Worm (Caenorhabditis elegans) whole organism, young adult: Measurements from ENCODE around the gene C11E4.8.
"Not testable (repeated sequence)": the region's sequence is repeated elsewhere in the genome, so short reads cannot be mapped to it uniquely, and the experiment has no call there.

ENCODE experiments used
- B0035.1 ChIP-seq: sonication (generic microtip); optimal IDR thresholded peaks from 2 replicates; lab custom pipeline; 2016; ENCODE audit warnings: missing genetic modification characterization, mild to moderate bottlenecking, missing compliant biosample characterization, missing genotype, missing genetic modification reagents
- C17E4.6 ChIP-seq: fragments of 200-800 bp; sonication (Bioruptor generic); IDR thresholded peaks from 2 replicates; pipeline ENCODE4 v1.3.6; 2022; ENCODE audit warnings: missing genetic modification reagents, missing genetic modification characterization, missing compliant biosample characterization
- D2030.7 ChIP-seq: fragments of 200-800 bp; sonication (Bioruptor generic); IDR thresholded peaks from 2 replicates; pipeline ENCODE4 v1.3.6; 2022; ENCODE audit warnings: missing genetic modification reagents, missing genetic modification characterization, missing compliant biosample characterization
- F37B4.10 ChIP-seq: fragments of 200-800 bp; sonication (Bioruptor generic); IDR thresholded peaks from 2 replicates; pipeline ENCODE4 v1.3.6; 2022; ENCODE audit warnings: missing genetic modification characterization, missing compliant biosample characterization
- F55B11.4 ChIP-seq: sonication (generic microtip); optimal IDR thresholded peaks from 2 replicates; lab custom pipeline; 2016; ENCODE audit warnings: missing compliant biosample characterization, missing genetic modification characterization, borderline replicate concordance; ENCODE audit not compliant: insufficient read depth
- K12H6.12 ChIP-seq: fragments of 200-800 bp; sonication (Bioruptor generic); optimal IDR thresholded peaks from 2 replicates; lab custom pipeline; 2018; ENCODE audit warnings: mild to moderate bottlenecking, missing genetic modification characterization, missing compliant biosample characterization
- T07F8.4 ChIP-seq: sonication (generic microtip); optimal IDR thresholded peaks from 2 replicates; lab custom pipeline; 2016; ENCODE audit warnings: mild to moderate bottlenecking, missing genetic modification characterization, moderate library complexity, missing compliant biosample characterization
- Y53G8AR.9 ChIP-seq: fragments of 200-800 bp; sonication (Bioruptor generic); conservative IDR thresholded peaks from 2 replicates; pipeline ENCODE4 v1.3.6; 2022; ENCODE audit warnings: missing genetic modification reagents, missing genetic modification characterization, missing compliant biosample characterization
- Y79H2A.3 ChIP-seq: fragments of 200-800 bp; sonication (Bioruptor generic); conservative IDR thresholded peaks from 2 replicates; pipeline ENCODE4 v1.3.6; 2022; ENCODE audit warnings: missing genetic modification reagents, missing genetic modification characterization, missing compliant biosample characterization
- akir-1 ChIP-seq: fragments of 200-800 bp; sonication (Bioruptor generic); optimal IDR thresholded peaks from 2 replicates; lab custom pipeline; 2018; ENCODE audit warnings: mild to moderate bottlenecking, missing genetic modification characterization, moderate library complexity, missing compliant biosample characterization
- aptf-3 ChIP-seq: fragments of 200-800 bp; sonication (Bioruptor generic); IDR thresholded peaks from 2 replicates; pipeline ENCODE4 v1.3.6; 2022; ENCODE audit warnings: missing genetic modification characterization, missing compliant biosample characterization
- bed-1 ChIP-seq: fragments of 200-800 bp; sonication (Bioruptor generic); IDR thresholded peaks from 2 replicates; pipeline ENCODE4 v1.3.6; 2022; ENCODE audit warnings: missing genetic modification reagents, missing genetic modification characterization, missing compliant biosample characterization
- bed-2 ChIP-seq: fragments of 200-800 bp; sonication (Bioruptor generic); IDR thresholded peaks from 2 replicates; pipeline ENCODE4 v1.3.6; 2022; ENCODE audit warnings: missing genetic modification reagents, missing genetic modification characterization, missing compliant biosample characterization
- ccch-3 ChIP-seq: fragments of 200-800 bp; sonication (Bioruptor generic); optimal IDR thresholded peaks from 2 replicates; lab custom pipeline; 2018; ENCODE audit warnings: mild to moderate bottlenecking, missing genetic modification characterization, missing compliant biosample characterization
- cebp-2 ChIP-seq: fragments of 200-800 bp; sonication (Bioruptor generic); IDR thresholded peaks from 2 replicates; pipeline ENCODE4 v1.3.6; 2022; ENCODE audit warnings: missing genetic modification characterization, missing compliant biosample characterization
- ceh-40 ChIP-seq: fragments of 200-800 bp; sonication (Bioruptor generic); IDR thresholded peaks from 2 replicates; pipeline ENCODE4 v1.3.6; 2022; ENCODE audit warnings: missing genetic modification characterization, missing compliant biosample characterization
- dpl-1 ChIP-seq: fragments of 150-350 bp; optimal IDR thresholded peaks from 2 replicates; lab custom pipeline; 2014; ENCODE audit warnings: missing biosample characterization, missing genetic modification reagents, missing genetic modification characterization
- ekl-4 ChIP-seq: fragments of 200-800 bp; sonication (Bioruptor generic); IDR thresholded peaks from 2 replicates; pipeline ENCODE4 v1.3.6; 2022; ENCODE audit warnings: missing genetic modification reagents, missing genetic modification characterization, missing compliant biosample characterization
- him-1 ChIP-seq: sonication (generic microtip); optimal IDR thresholded peaks from 2 replicates; lab custom pipeline; 2016; ENCODE audit warnings: missing genotype, missing genetic modification reagents, missing genetic modification characterization, missing compliant biosample characterization
- hmg-1.2 ChIP-seq: fragments of 200-800 bp; sonication (Bioruptor generic); IDR thresholded peaks from 2 replicates; pipeline ENCODE4 v1.3.6; 2022; ENCODE audit warnings: missing genetic modification reagents, missing genetic modification characterization, missing compliant biosample characterization
- hmg-20 ChIP-seq: fragments of 200-800 bp; sonication (Bioruptor generic); IDR thresholded peaks from 2 replicates; pipeline ENCODE4 v1.3.6; 2022; ENCODE audit warnings: missing genetic modification reagents, missing genetic modification characterization, missing compliant biosample characterization
- let-607 ChIP-seq, 2 experiments: fragments of 200-800 bp in 1 of 2; sonication (Bioruptor generic) in 1 of 2; sonication (generic microtip) in 1 of 2; optimal IDR thresholded peaks; 2 replicates each; lab custom pipeline; 2016 to 2018; ENCODE audit warnings: mild to moderate bottlenecking in 2 of 2, missing compliant biosample characterization in 2 of 2, missing genetic modification characterization in 2 of 2, moderate library complexity in 2 of 2, missing genotype in 1 of 2
- madf-6 ChIP-seq: fragments of 200-800 bp; sonication (Bioruptor generic); IDR thresholded peaks from 2 replicates; pipeline ENCODE4 v1.3.6; 2022; ENCODE audit warnings: missing genetic modification reagents, missing genetic modification characterization, missing compliant biosample characterization
- madf-8 ChIP-seq: fragments of 200-800 bp; sonication (Bioruptor generic); conservative IDR thresholded peaks from 2 replicates; pipeline ENCODE4 v1.3.6; 2022; ENCODE audit warnings: missing genetic modification reagents, missing genetic modification characterization, missing compliant biosample characterization
- mcd-1 ChIP-seq: fragments of 200-800 bp; sonication (Bioruptor generic); IDR thresholded peaks from 2 replicates; pipeline ENCODE4 v1.3.6; 2022; ENCODE audit warnings: missing genetic modification reagents, missing genetic modification characterization, missing compliant biosample characterization
- mes-4 ChIP-seq: sonication (generic microtip); optimal IDR thresholded peaks from 2 replicates; lab custom pipeline; 2016; ENCODE audit warnings: missing genotype, missing genetic modification characterization, missing compliant biosample characterization
- mxl-1 ChIP-seq: sonication (generic microtip); optimal IDR thresholded peaks from 2 replicates; lab custom pipeline; 2016; ENCODE audit warnings: missing genetic modification characterization, missing compliant biosample characterization
- pbrm-1 ChIP-seq: fragments of 200-800 bp; sonication (Bioruptor generic); IDR thresholded peaks from 2 replicates; pipeline ENCODE4 v1.3.6; 2022; ENCODE audit warnings: missing genetic modification reagents, missing genetic modification characterization, missing compliant biosample characterization
- rcor-1 ChIP-seq: fragments of 200-800 bp; sonication (Bioruptor generic); IDR thresholded peaks from 2 replicates; pipeline ENCODE4 v1.3.6; 2022; ENCODE audit warnings: missing genetic modification reagents, missing genetic modification characterization, missing compliant biosample characterization
- repo-1 ChIP-seq: sonication (generic microtip); optimal IDR thresholded peaks from 2 replicates; lab custom pipeline; 2017; ENCODE audit warnings: mild to moderate bottlenecking, missing genetic modification characterization, missing compliant biosample characterization
- rpc-1 ChIP-seq, 2 experiments: fragments of 150-350 bp in 1 of 2; sonication (generic microtip) in 1 of 2; optimal IDR thresholded peaks; 2 replicates each; lab custom pipeline; 2014 to 2018; ENCODE audit warnings: missing biosample characterization in 1 of 2, missing genetic modification characterization in 1 of 2, missing genetic modification reagents in 1 of 2, missing genotype in 1 of 2
- sea-2 ChIP-seq: fragments of 200-800 bp; sonication (Bioruptor generic); IDR thresholded peaks from 2 replicates; pipeline ENCODE4 v1.3.6; 2022; ENCODE audit warnings: missing genetic modification characterization, missing compliant biosample characterization
- snpc-3.4 ChIP-seq: sonication (generic microtip); optimal IDR thresholded peaks from 2 replicates; lab custom pipeline; 2017; ENCODE audit warnings: missing genetic modification characterization, mild to moderate bottlenecking, missing compliant biosample characterization, antibody characterized with exemption, moderate library complexity, missing genotype, missing genetic modification reagents
- snpc-4 ChIP-seq, 5 experiments: fragments of 150-350 bp in 1 of 5; sonication (generic microtip) in 4 of 5; optimal IDR thresholded peaks; 2 replicates each; lab custom pipeline; 2014 to 2018; ENCODE audit warnings: missing genetic modification characterization in 5 of 5, missing biosample characterization in 3 of 5, antibody characterized with exemption in 2 of 5, mild to moderate bottlenecking in 2 of 5, missing compliant biosample characterization in 2 of 5, missing genotype in 2 of 5, moderate library complexity in 2 of 5, missing genetic modification reagents in 1 of 5
- tbp1 ChIP-seq: fragments of 200-800 bp; sonication (Bioruptor generic); optimal IDR thresholded peaks from 2 replicates; lab custom pipeline; 2018; ENCODE audit warnings: mild to moderate bottlenecking, missing genetic modification characterization, missing compliant biosample characterization
- unc-130 ChIP-seq: sonication (generic microtip); optimal IDR thresholded peaks from 2 replicates; lab custom pipeline; 2016; ENCODE audit warnings: missing genetic modification reagents, missing genetic modification characterization, missing compliant biosample characterization
- xnd-1 ChIP-seq: sonication (generic microtip); optimal IDR thresholded peaks from 2 replicates; lab custom pipeline; 2016; ENCODE audit warnings: missing genotype, missing genetic modification reagents, missing genetic modification characterization, missing compliant biosample characterization
- ztf-18 ChIP-seq: sonication (generic microtip); optimal IDR thresholded peaks from 2 replicates; lab custom pipeline; 2016; ENCODE audit warnings: missing genotype, mild to moderate bottlenecking, missing genetic modification characterization, missing compliant biosample characterization
- ztf-25 ChIP-seq: fragments of 200-800 bp; sonication (Bioruptor generic); IDR thresholded peaks from 2 replicates; pipeline ENCODE4 v1.3.6; 2022; ENCODE audit warnings: missing genetic modification reagents, missing genetic modification characterization, missing compliant biosample characterization
- ztf-3 ChIP-seq: fragments of 200-800 bp; sonication (Bioruptor generic); optimal IDR thresholded peaks from 2 replicates; lab custom pipeline; 2018; ENCODE audit warnings: mild to moderate bottlenecking, missing genetic modification characterization, missing compliant biosample characterization

C11E4.8 gene

DNA sequence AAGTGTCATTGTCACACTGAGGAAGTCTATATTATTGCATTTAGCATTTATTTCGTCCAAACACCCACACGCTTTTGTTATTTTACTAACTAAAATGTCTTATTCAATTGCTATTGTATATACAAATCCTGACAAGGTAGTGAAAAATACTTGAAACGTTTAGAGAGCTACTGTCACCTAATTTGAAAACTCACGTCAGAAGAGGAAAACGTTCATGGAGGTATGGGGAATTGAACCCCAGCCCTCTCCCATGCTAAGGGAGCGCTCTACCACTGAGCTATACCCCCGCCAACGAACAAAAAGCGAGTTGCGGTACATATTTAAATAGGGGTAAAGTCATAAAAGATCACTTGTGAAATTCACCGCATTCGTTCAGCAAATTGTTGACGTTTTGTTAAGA, 2.4 kb downstream of the C11E4.8 start (continued):
- TF ChIP-seq akir-1 (GFP tag; lab: Kevin White, UChicago), result peak; percentile 17
- TF ChIP-seq, all 124 proteins: peak for 63

DNA sequence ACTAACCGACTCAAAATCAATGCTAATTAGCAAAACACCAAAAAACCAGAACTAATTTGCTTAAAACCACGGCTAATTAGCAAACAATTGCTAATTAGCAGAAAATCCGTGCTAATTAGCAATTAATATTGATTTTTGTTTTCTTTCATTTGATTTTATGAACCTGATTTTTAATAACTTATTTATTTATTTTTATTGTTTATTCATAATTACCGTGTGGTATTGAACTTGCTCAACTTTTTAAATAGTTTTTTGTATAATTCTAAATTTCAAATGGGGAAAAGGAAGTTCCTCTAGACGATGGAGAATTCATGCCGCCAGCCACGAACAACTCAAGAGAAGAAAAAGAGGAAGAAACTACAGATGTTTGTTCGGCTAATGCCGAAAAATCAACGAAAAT, 5.6 kb downstream of the C11E4.8 start, which contains the start of gene F34H10.1:
F34H10.1 (plus strand) TSS at position 301 of the 400 bp plus-strand sequence.
- not testable (repeated sequence) for TF ChIP-seq ztf-25 (GFP tag; lab: Robert Waterston, UW); sea-2 (GFP tag; lab: Robert Waterston, UW); K12H6.12 (tag; lab: Kevin White, UChicago)

DNA sequence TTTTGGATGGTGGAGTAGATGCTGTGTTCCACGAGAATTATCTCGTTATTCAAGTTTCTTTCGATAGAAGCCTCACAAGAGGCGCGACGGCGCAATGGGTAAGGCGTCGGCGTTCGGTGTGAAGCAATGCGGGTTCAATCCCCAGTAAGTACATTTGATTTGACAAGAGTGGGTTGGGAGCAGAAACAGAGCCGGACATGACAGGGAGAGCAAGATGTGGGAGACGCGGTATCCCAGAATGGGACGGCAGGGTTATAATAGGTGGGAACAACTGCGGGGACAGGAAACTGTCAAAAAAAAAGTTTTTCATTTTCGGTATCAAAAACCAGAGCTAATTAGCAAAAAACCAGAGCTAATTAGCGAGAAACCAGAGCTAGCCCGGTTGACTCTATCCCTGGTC, 6.9 kb downstream of the C11E4.8 start:
- TF ChIP-seq F37B4.10 (GFP tag; lab: Robert Waterston, UW) (0 out of 2 replicates have a peak, but pooled peaks have one; percentile 55), D2030.7 (GFP tag; lab: Robert Waterston, UW) (peak; percentile 77), bed-1 (GFP tag; lab: Robert Waterston, UW) (0 out of 2 replicates have a peak, but pooled peaks have one; percentile 53), ztf-25 (GFP tag; lab: Robert Waterston, UW) (peak; percentile 70; the same call in 1 of the 2 replicates), bed-2 (0 out of 2 replicates have a peak, but pooled peaks have one; percentile 33), cebp-2 (0 out of 2 replicates have a peak, but pooled peaks have one; percentile 51), hmg-1.2 (0 out of 2 replicates have a peak, but pooled peaks have one; percentile 17), rcor-1 (GFP tag; lab: Robert Waterston, UW) (peak; percentile 47; the same call in 1 of the 2 replicates)

DNA sequence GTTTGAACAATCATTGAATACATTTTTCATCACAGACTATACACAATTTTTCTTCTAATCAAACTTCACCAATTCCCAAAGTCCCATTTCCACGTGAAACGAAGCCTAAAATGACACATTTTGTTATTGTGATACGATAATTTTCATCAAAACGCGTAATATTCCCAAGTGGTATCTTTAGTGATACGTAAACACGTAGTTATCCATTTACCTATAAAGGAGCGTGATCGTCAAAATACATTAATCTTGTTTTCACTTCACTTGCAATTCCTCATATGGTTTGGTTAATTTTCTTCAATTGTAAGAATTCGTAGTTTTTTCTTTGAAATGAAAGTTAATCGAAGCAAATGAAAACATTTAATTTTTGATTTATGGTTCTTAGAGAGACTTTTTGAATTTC, 9.3 kb downstream of the C11E4.8 start:
- TF ChIP-seq madf-6, result no peak
- TF ChIP-seq repo-1 (tag; lab: Kevin White, UChicago), result no peak
- no peak for TF ChIP-seq ekl-4
- no peak for TF ChIP-seq mcd-1 (GFP tag; lab: Robert Waterston, UW)
- TF ChIP-seq B0035.1 (tag; lab: Kevin White, UChicago), result no peak
- no peak for TF ChIP-seq mxl-1 (tag; lab: Kevin White, UChicago)

DNA sequence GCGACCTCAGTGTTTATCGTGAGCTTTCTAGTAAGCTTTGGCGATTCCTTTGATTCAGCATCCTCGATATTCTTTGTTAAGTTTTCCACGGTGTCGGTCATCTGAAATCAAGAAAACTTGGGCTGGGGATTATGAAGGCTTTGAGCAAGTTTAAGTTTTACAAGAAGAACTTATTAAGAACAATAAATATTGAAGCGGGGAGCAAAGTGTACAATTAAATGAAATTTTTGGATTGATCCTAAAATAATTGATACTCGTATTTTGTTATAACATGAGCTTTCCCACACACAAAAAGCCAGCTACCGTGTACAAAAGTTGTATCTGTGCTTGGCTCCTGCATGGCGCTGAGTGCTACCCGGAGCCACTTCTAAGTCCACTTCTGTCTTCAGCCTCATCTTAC, 14.7 kb downstream of the C11E4.8 start, which contains the start of gene F34H10.3:
F34H10.3 (minus strand) TSS at position 101 of the 400 bp plus-strand sequence.
- TF ChIP-seq madf-8 (no peak), C17E4.6 (GFP tag; lab: Robert Waterston, UW) (no peak), xnd-1 (tag; lab: Kevin White, UChicago) (no peak), him-1 (tag; lab: Kevin White, UChicago) (no peak), tbp1 (GFP tag; lab: Kevin White, UChicago) (no peak), T07F8.4 (no peak), ztf-3 (no peak), Y79H2A.3 (GFP tag; lab: Robert Waterston, UW) (no peak), ceh-40 (no peak), rpc-1 (optimal IDR thresholded peaks at IDR 0.05; lab: Kevin White, UChicago) (no peak), rpc-1 (tag; optimal IDR thresholded peaks at IDR 0.05; lab: Kevin White, UChicago) (no peak)

DNA sequence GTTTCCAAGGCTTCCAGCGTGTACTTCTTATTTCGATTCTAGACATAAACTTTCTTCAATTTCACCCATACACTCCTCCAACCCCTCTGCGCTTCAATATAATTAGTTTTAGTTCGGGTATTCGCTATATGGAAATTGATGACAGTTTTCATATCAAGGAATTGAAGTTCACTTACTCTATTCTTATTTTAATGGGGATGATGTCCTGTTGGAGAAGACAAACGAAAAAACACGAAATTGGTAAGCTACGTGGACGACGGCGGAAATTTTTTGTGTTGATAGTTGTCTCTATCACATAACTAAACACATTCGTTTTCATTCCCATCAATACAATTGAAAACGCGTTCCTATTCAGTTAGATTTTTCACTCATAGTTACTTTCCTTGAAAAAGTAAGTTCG, 15.1 kb downstream of the C11E4.8 start, which contains the start of gene F34H10.5:
F34H10.5 (plus strand) TSS at position 301 of the 400 bp plus-strand sequence.
- TF ChIP-seq aptf-3 (GFP tag; lab: Robert Waterston, UW) (no peak), let-607 (tag; optimal IDR thresholded peaks at IDR 0.05; lab: Kevin White, UChicago) (no peak), ccch-3 (GFP tag; lab: Kevin White, UChicago) (no peak), F55B11.4 (no peak), C17E4.6 (GFP tag; lab: Robert Waterston, UW) (no peak), snpc-3.4 (no peak), ztf-18 (no peak), mxl-1 (tag; lab: Kevin White, UChicago) (no peak), dpl-1 (GFP tag; lab: Kevin White, UChicago) (no peak), snpc-4 (GFP tag; optimal IDR thresholded peaks at IDR 0.05; lab: Kevin White, UChicago) (no peak), snpc-4 (tag; optimal IDR thresholded peaks at IDR 0.05; lab: Kevin White, UChicago) (no peak), mes-4 (tag; lab: Kevin White, UChicago) (no peak), ztf-3 (no peak), hmg-20 (GFP tag; lab: Robert Waterston, UW) (no peak), Y53G8AR.9 (GFP tag; lab: Robert Waterston, UW) (no peak), unc-130 (no peak), pbrm-1 (GFP tag; lab: Robert Waterston, UW) (no peak)
